Fruit fly (Drosophila melanogaster): Measurements from ENCODE around the gene rdgB.

rdgB gene

dm6 chrX:13740062-13740461 is 22.5 kb upstream of the rdgB start (continued):
- TF ChIP-seq bsh (GFP tag; optimal IDR thresholded peaks at IDR 0.05): peak; percentile 75 to 83
- TF ChIP-seq NK7.1 (GFP tag; optimal IDR thresholded peaks at IDR 0.05): peak; percentile 38
- TF ChIP-seq NFAT (GFP tag; IDR thresholded peaks at IDR 0.05): peak; percentile 93
- peak; percentile 80 for TF ChIP-seq HHEX (GFP tag; optimal IDR thresholded peaks at IDR 0.05)
- peak; percentile 80 for TF ChIP-seq CG12219 (GFP tag; optimal IDR thresholded peaks at IDR 0.05)
- no peak for TF ChIP-seq CG7556 (GFP tag; optimal IDR thresholded peaks at IDR 0.05)
- TF ChIP-seq ssp (GFP tag; IDR thresholded peaks at IDR 0.05): peak; percentile 46
- peak; percentile 12 for TF ChIP-seq CG10147 (GFP tag; optimal IDR thresholded peaks at IDR 0.05)
- peak; percentile 60 for TF ChIP-seq CG17568 (GFP tag; optimal IDR thresholded peaks at IDR 0.05)
- TF ChIP-seq nmo (GFP tag; optimal IDR thresholded peaks at IDR 0.05): peak; percentile 33
- TF ChIP-seq inv (GFP tag; IDR thresholded peaks at IDR 0.05; ENCODE audit: partially characterized antibody): no peak
- TF ChIP-seq insv (GFP tag; optimal IDR thresholded peaks at IDR 0.05): no peak
- peak; percentile 77 for TF ChIP-seq CG18619 (GFP tag; optimal IDR thresholded peaks at IDR 0.05)
- TF ChIP-seq CG7928 (GFP tag; optimal IDR thresholded peaks at IDR 0.05): no peak
- no peak for TF ChIP-seq luna (GFP tag; optimal IDR thresholded peaks at IDR 0.05)
- no peak for TF ChIP-seq hbn (GFP tag; IDR thresholded peaks at IDR 0.05; ENCODE audit: partially characterized antibody)
- peak; percentile 70 for TF ChIP-seq gsb (GFP tag; IDR thresholded peaks at IDR 0.05)
- no peak for TF ChIP-seq Max (GFP tag; optimal IDR thresholded peaks at IDR 0.05)
- TF ChIP-seq sr (GFP tag; IDR thresholded peaks at IDR 0.05): peak; percentile 59; the same call in 1 of the 3 replicates
- no peak for TF ChIP-seq BEAF-32 (GFP tag; optimal IDR thresholded peaks at IDR 0.05)
- TF ChIP-seq da (GFP tag; optimal IDR thresholded peaks at IDR 0.05): peak; percentile 11
- TF ChIP-seq B-H2 (GFP tag; optimal IDR thresholded peaks at IDR 0.05): peak; percentile 88
- TF ChIP-seq Tbp (GFP tag; optimal IDR thresholded peaks at IDR 0.05): no peak
- TF ChIP-seq Sox100B (GFP tag; optimal IDR thresholded peaks at IDR 0.05): peak; percentile 19
- TF ChIP-seq sim (GFP tag; IDR thresholded peaks at IDR 0.05): no peak
- no peak for TF ChIP-seq Dfd (GFP tag; optimal IDR thresholded peaks at IDR 0.05)
- TF ChIP-seq CG2202 (tag; optimal IDR thresholded peaks at IDR 0.05): peak; percentile 15
- TF ChIP-seq dm (GFP tag; optimal IDR thresholded peaks at IDR 0.05): peak; percentile 46
- no peak for TF ChIP-seq Sry-β (GFP tag; optimal IDR thresholded peaks at IDR 0.05)
- TF ChIP-seq H15 (GFP tag; IDR thresholded peaks at IDR 0.05): peak; percentile 83
- TF ChIP-seq Xrp1 (GFP tag; IDR thresholded peaks at IDR 0.05): peak; percentile 86
- TF ChIP-seq sd (tag; optimal IDR thresholded peaks at IDR 0.05): no peak
- peak; percentile 72 for TF ChIP-seq CG16863 (GFP tag; optimal IDR thresholded peaks at IDR 0.05)
- TF ChIP-seq sna (GFP tag; IDR thresholded peaks at IDR 0.05; ENCODE audit: partially characterized antibody): no peak
- peak; percentile 82 for TF ChIP-seq Mad (GFP tag; optimal IDR thresholded peaks at IDR 0.05)
- TF ChIP-seq Taf1 (GFP tag; IDR thresholded peaks at IDR 0.05): peak; percentile 57; the same call in 1 of the 2 replicates
- TF ChIP-seq CG1024 (GFP tag; IDR thresholded peaks at IDR 0.05): peak; percentile 74
- TF ChIP-seq CG3163 (GFP tag; optimal IDR thresholded peaks at IDR 0.05): no peak
- TF ChIP-seq bbx (GFP tag; IDR thresholded peaks at IDR 0.05; ENCODE audit: partially characterized antibody): no peak; the same call in 1 of the 2 replicates
- TF ChIP-seq so (GFP tag; IDR thresholded peaks at IDR 0.05): peak; percentile 62; the same call in 1 of the 3 replicates
- no peak for TF ChIP-seq CG2116 (GFP tag; optimal IDR thresholded peaks at IDR 0.05)
- no peak for TF ChIP-seq psq (GFP tag; optimal IDR thresholded peaks at IDR 0.05)
- TF ChIP-seq Xbp1 (GFP tag; optimal IDR thresholded peaks at IDR 0.05): peak; percentile 86
- TF ChIP-seq nerfin-2 (GFP tag; IDR thresholded peaks at IDR 0.05; ENCODE audit: partially characterized antibody): no peak
- TF ChIP-seq CG1233 (GFP tag; optimal IDR thresholded peaks at IDR 0.05): peak; percentile 56
- TF ChIP-seq dmrt11E (tag; optimal IDR thresholded peaks at IDR 0.05): peak; percentile 46
- TF ChIP-seq CTCF (GFP tag; optimal IDR thresholded peaks at IDR 0.05): no peak
- TF ChIP-seq CG12104 (GFP tag; optimal IDR thresholded peaks at IDR 0.05): no peak
- no peak for TF ChIP-seq CG8290 (GFP tag; optimal IDR thresholded peaks at IDR 0.05)
- TF ChIP-seq CG8290 (tag; optimal IDR thresholded peaks at IDR 0.05): peak in 1 of 2 experiments; percentile 98
- TF ChIP-seq dan (GFP tag; IDR thresholded peaks at IDR 0.05): no peak
- peak; percentile 51 for TF ChIP-seq CG10979 (tag; optimal IDR thresholded peaks at IDR 0.05)
